Worm (Caenorhabditis elegans) whole organism, late embryonic: ENCODE measurements around the gene E02H1.6.
A peak's percentile ranks its signal among the peaks of the same experiment; 100 is the strongest.

Experiments used
- K09A11.1 ChIP-seq: sonication (generic microtip); optimal IDR thresholded peaks from 2 replicates; lab custom pipeline; 2017; ENCODE audit warnings: antibody characterized with exemption, mild to moderate bottlenecking, missing genetic modification characterization, missing compliant biosample characterization; ENCODE audit not compliant: insufficient read depth
- ceh-22 ChIP-seq: sonication (generic microtip); optimal IDR thresholded peaks from 2 replicates; lab custom pipeline; 2017; ENCODE audit warnings: missing biosample characterization, missing genetic modification characterization
- dve-1 ChIP-seq: sonication (generic microtip); optimal IDR thresholded peaks from 2 replicates; lab custom pipeline; 2017; ENCODE audit warnings: antibody characterized with exemption, mild to moderate bottlenecking, missing genetic modification characterization, missing compliant biosample characterization

- TF ChIP-seq K09A11.1 (no peak), ceh-22 (tag; lab: Kevin White, UChicago) (no peak), dve-1 (tag; lab: Kevin White, UChicago) (peak; percentile 52)
Observed at ce11 chrII:9603419-9603818, 6.9 kb downstream of the E02H1.6 start.
